Worm (Caenorhabditis elegans): ENCODE data around the gene T05C1.3.

T05C1.3 gene

ce11 chrII:4519976-4520594, 30.9 kb upstream of the T05C1.3 start:
- TF ChIP-seq nhr-77 (tag; optimal IDR thresholded peaks at IDR 0.05) (no peak), lsy-2 (tag; optimal IDR thresholded peaks at IDR 0.05) (peak in 1 of 2 experiments; percentile 45), elt-1 (tag; optimal IDR thresholded peaks at IDR 0.05) (no peak), lin-39 (tag; optimal IDR thresholded peaks at IDR 0.05) (no peak), F13H6.1 (tag; optimal IDR thresholded peaks at IDR 0.05) (peak; percentile 32)

ce11 chrII:4518300-4518907, 29.2 kb upstream of the T05C1.3 start, which contains the start of gene hlh-1:
Gene hlh-1, plus strand, starts transcription at chrII:4518574.
- TF ChIP-seq unc-62 (GFP tag; optimal IDR thresholded peaks at IDR 0.05) (no peak), lin-11 (tag; optimal IDR thresholded peaks at IDR 0.05) (no peak), crh-2 (tag; optimal IDR thresholded peaks at IDR 0.05) (no peak), nhr-129 (tag; optimal IDR thresholded peaks at IDR 0.05) (peak; percentile 66), C34F6.9 (tag; optimal IDR thresholded peaks at IDR 0.05) (peak; percentile 0), skn-1 (tag; optimal IDR thresholded peaks at IDR 0.05) (no peak), F13H6.1 (tag; optimal IDR thresholded peaks at IDR 0.05) (peak; percentile 71), mdl-1 (tag; optimal IDR thresholded peaks at IDR 0.05) (no peak), lin-13 (GFP tag; optimal IDR thresholded peaks at IDR 0.05) (no peak), sma-9 (GFP tag; optimal IDR thresholded peaks at IDR 0.05) (peak; percentile 56), sma-9 (tag; optimal IDR thresholded peaks at IDR 0.05) (no peak), ztf-1 (GFP tag; conservative IDR thresholded peaks at IDR 0.05) (no peak), ztf-4 (tag; optimal IDR thresholded peaks at IDR 0.05) (peak; percentile 4), peb-1 (tag; optimal IDR thresholded peaks at IDR 0.05) (no peak), blmp-1 (tag; optimal IDR thresholded peaks at IDR 0.05; ENCODE audit: insufficient read depth) (no peak), nhr-77 (tag; optimal IDR thresholded peaks at IDR 0.05) (no peak), zag-1 (tag; optimal IDR thresholded peaks at IDR 0.05) (no peak), Y55F3AM.14 (GFP tag; optimal IDR thresholded peaks at IDR 0.05) (no peak), ZK546.5 (tag; optimal IDR thresholded peaks at IDR 0.05) (no peak), mbf-1 (tag; optimal IDR thresholded peaks at IDR 0.05) (no peak), lsy-2 (tag; optimal IDR thresholded peaks at IDR 0.05) (peak; percentile 16 to 83), nhr-25 (tag; optimal IDR thresholded peaks at IDR 0.05) (no peak), sem-4 (tag; optimal IDR thresholded peaks at IDR 0.05) (no peak)

ce11 chrII:4517254-4517653, 28.1 kb upstream of the T05C1.3 start:
- TF ChIP-seq alr-1 (tag; optimal IDR thresholded peaks at IDR 0.05), result no peak
- no peak for TF ChIP-seq elt-3 (tag; optimal IDR thresholded peaks at IDR 0.05)
- TF ChIP-seq peb-1 (tag; optimal IDR thresholded peaks at IDR 0.05), result no peak
- TF ChIP-seq mab-5 (tag; optimal IDR thresholded peaks at IDR 0.05), result no peak
- TF ChIP-seq unc-39 (tag; optimal IDR thresholded peaks at IDR 0.05), result no peak
- no peak for TF ChIP-seq ceh-82 (tag; optimal IDR thresholded peaks at IDR 0.05)
- TF ChIP-seq nhr-21 (tag; optimal IDR thresholded peaks at IDR 0.05), result no peak
- no peak for TF ChIP-seq lin-11 (tag; optimal IDR thresholded peaks at IDR 0.05)
- TF ChIP-seq zag-1 (tag; optimal IDR thresholded peaks at IDR 0.05), result no peak
- no peak for TF ChIP-seq aly-2 (tag; optimal IDR thresholded peaks at IDR 0.05)
- TF ChIP-seq mbf-1 (tag; optimal IDR thresholded peaks at IDR 0.05), result no peak
- no peak for TF ChIP-seq snpc-4 (tag; optimal IDR thresholded peaks at IDR 0.05)
- TF ChIP-seq ZK546.5 (tag; optimal IDR thresholded peaks at IDR 0.05), result no peak
- TF ChIP-seq ztf-4 (tag; optimal IDR thresholded peaks at IDR 0.05), result no peak
- no peak for TF ChIP-seq unc-55 (GFP tag; optimal IDR thresholded peaks at IDR 0.05)
- TF ChIP-seq C34F6.9 (tag; optimal IDR thresholded peaks at IDR 0.05), result no peak

- TF ChIP-seq ceh-16 (tag; optimal IDR thresholded peaks at IDR 0.05) (no peak), R02D3.7 (tag; optimal IDR thresholded peaks at IDR 0.05) (no peak), gmeb-1 (tag; optimal IDR thresholded peaks at IDR 0.05) (no peak), nhr-6 (tag; optimal IDR thresholded peaks at IDR 0.05) (no peak), alr-1 (tag; optimal IDR thresholded peaks at IDR 0.05) (no peak), sem-4 (tag; optimal IDR thresholded peaks at IDR 0.05) (no peak), F13H6.1 (tag; optimal IDR thresholded peaks at IDR 0.05) (no peak), ztf-4 (tag; optimal IDR thresholded peaks at IDR 0.05) (no peak), unc-39 (tag; optimal IDR thresholded peaks at IDR 0.05) (no peak), ztf-11 (tag; optimal IDR thresholded peaks at IDR 0.05) (no peak), mab-5 (tag; optimal IDR thresholded peaks at IDR 0.05) (no peak), nhr-25 (tag; optimal IDR thresholded peaks at IDR 0.05) (no peak), elt-3 (tag; optimal IDR thresholded peaks at IDR 0.05) (no peak), Y55F3AM.14 (GFP tag; optimal IDR thresholded peaks at IDR 0.05) (no peak), mbf-1 (tag; optimal IDR thresholded peaks at IDR 0.05) (no peak)
These were observed 27.1 kb upstream of the T05C1.3 start for ce11 chrII:4516291-4516690.
